Fruit fly (Drosophila melanogaster): ENCODE measurements around the gene CG3939.
A peak's percentile ranks its signal among the peaks of the same experiment; 100 is the strongest.

DNA sequence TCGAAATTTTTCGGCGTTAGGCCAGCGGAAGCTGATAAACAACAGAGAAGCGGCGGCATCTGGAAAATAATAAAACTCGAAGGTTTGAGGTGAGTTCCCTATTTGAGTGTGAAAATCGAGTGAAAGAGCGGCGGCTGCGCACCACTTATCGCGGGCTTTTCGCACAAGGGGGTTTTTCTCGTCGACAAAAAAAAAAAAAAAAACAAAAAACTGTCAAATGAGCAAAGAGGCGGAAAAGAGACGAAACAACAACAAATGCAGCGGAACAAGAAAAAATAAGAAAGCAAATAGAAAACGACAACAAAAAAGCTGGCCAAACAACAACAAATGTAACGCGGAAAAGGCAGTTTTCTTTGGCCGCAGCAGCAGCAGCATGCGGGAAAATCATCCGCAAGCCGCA lies 14.9 kb downstream of the CG3939 start:
- peak; percentile 2 for TF ChIP-seq net (GFP tag; optimal IDR thresholded peaks at IDR 0.05)
- peak; percentile 50 for TF ChIP-seq CG32006 (GFP tag; optimal IDR thresholded peaks at IDR 0.05)
- no peak for TF ChIP-seq CG8632 (GFP tag; optimal IDR thresholded peaks at IDR 0.05)
- TF ChIP-seq CG1621 (tag; optimal IDR thresholded peaks at IDR 0.05): no peak
- TF ChIP-seq Sox102F (GFP tag; optimal IDR thresholded peaks at IDR 0.05): no peak
- TF ChIP-seq dac (GFP tag; optimal IDR thresholded peaks at IDR 0.05): peak; percentile 14
- peak; percentile 80 for TF ChIP-seq CG15336 (GFP tag; IDR thresholded peaks at IDR 0.05)
- peak; percentile 45; the same call in 1 of the 2 replicates for TF ChIP-seq Gug (GFP tag; IDR thresholded peaks at IDR 0.05)

All from whole organism, prepupa.